Fruit fly (Drosophila melanogaster): ENCODE data around the gene Galk.

DNA sequence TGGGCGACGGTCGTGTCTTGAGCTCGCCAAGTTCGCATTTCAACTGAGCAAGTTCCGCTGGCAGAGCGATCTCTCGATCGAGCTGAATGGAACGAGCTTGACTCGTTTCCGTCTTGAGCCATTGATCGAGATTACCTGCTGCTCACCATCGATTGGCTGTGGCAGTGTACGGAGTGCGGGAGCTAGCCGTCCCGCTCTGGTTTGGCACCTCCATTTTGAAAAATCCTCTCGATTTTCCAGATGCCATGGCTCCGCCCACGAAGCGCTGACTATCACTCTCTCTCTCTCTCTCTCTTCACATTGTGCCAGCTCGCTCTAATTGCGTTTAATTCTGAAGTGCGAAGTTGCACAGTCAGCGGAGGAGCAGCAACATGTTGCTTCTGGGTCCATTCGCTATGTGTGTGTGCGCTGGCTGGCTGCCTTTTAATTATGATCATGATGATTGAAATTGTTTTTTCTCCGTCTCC, 33.3 kb upstream of the Galk start, which contains the start of gene Doc2:
- no peak for TF ChIP-seq sisA (GFP tag; IDR thresholded peaks at IDR 0.05)
- TF ChIP-seq pfk (GFP tag; optimal IDR thresholded peaks at IDR 0.05), result no peak
- TF ChIP-seq NK7.1 (GFP tag; optimal IDR thresholded peaks at IDR 0.05), result no peak
- no peak for TF ChIP-seq CG1529 (GFP tag; optimal IDR thresholded peaks at IDR 0.05)
- TF ChIP-seq stwl (tag; optimal IDR thresholded peaks at IDR 0.05), result no peak
- TF ChIP-seq CG18619 (GFP tag; optimal IDR thresholded peaks at IDR 0.05), result no peak
- TF ChIP-seq sug (tag; optimal IDR thresholded peaks at IDR 0.05), result no peak
- TF ChIP-seq HmgZ (tag; optimal IDR thresholded peaks at IDR 0.05), result no peak
- TF ChIP-seq nmo (GFP tag; optimal IDR thresholded peaks at IDR 0.05), result no peak
